Fruit fly (Drosophila melanogaster) whole organism, wandering third instar larva: ENCODE measurements around the gene Drgx.

ENCODE experiments used
- Abd-B ChIP-seq: fragments of >200 bp; optimal IDR thresholded peaks from 2 replicates; lab custom pipeline; 2017; ENCODE audit warnings: missing biosample characterization, missing genetic modification characterization
- CG32264 ChIP-seq: fragments of 200-800 bp; sonication (Bioruptor generic); optimal IDR thresholded peaks from 2 replicates; lab custom pipeline; 2016; ENCODE audit warnings: missing biosample characterization, missing genetic modification characterization
- CG9705 ChIP-seq: fragments of 200-800 bp; sonication (Bioruptor generic); optimal IDR thresholded peaks from 2 replicates; lab custom pipeline; 2018; ENCODE audit warnings: missing biosample characterization, mild to moderate bottlenecking, missing genetic modification characterization
- CrebA ChIP-seq: fragments of 200-800 bp; sonication (Bioruptor generic); optimal IDR thresholded peaks from 2 replicates; lab custom pipeline; 2016; ENCODE audit warnings: missing biosample characterization, mild to moderate bottlenecking, missing genetic modification characterization, borderline replicate concordance
- Dfd ChIP-seq: fragments of >200 bp; optimal IDR thresholded peaks from 2 replicates; lab custom pipeline; 2017; ENCODE audit warnings: missing biosample characterization, missing genetic modification characterization
- Dif ChIP-seq: fragments of 200-275, 200-300 bp; sonication (Bioruptor generic); optimal IDR thresholded peaks from 2 replicates; lab custom pipeline; 2018; ENCODE audit warnings: missing biosample characterization, missing genetic modification characterization; ENCODE audit not compliant: partially characterized antibody
- Hnf4 ChIP-seq: fragments of 200-800 bp; sonication (Bioruptor generic); optimal IDR thresholded peaks from 2 replicates; lab custom pipeline; 2016; ENCODE audit warnings: missing biosample characterization, mild to moderate bottlenecking, missing genetic modification characterization
- Hr78 ChIP-seq: fragments of >200 bp; optimal IDR thresholded peaks from 2 replicates; lab custom pipeline; 2017; ENCODE audit warnings: missing biosample characterization, missing genetic modification characterization
- Mio ChIP-seq: sonication (Bioruptor generic); optimal IDR thresholded peaks from 2 replicates; lab custom pipeline; 2016; ENCODE audit warnings: missing biosample characterization, missing genetic modification characterization
- Myc ChIP-seq: fragments of >200 bp; optimal IDR thresholded peaks from 2 replicates; lab custom pipeline; 2017
- N ChIP-seq: fragments of >200 bp; optimal IDR thresholded peaks from 2 replicates; lab custom pipeline; 2018; ENCODE audit warnings: missing biosample characterization, missing external identifiers, missing genetic modification characterization
- Rel ChIP-seq, 2 experiments: fragments of 200-800 bp; sonication (Bioruptor generic) in 1 of 2; optimal IDR thresholded peaks; 2 replicates in 1 of 2; 3 replicates in 1 of 2; lab custom pipeline; 2016 to 2019; ENCODE audit warnings: mild to moderate bottlenecking in 2 of 2, missing biosample characterization in 2 of 2, missing genetic modification characterization in 2 of 2, moderate library complexity in 1 of 2
- br ChIP-seq: fragments of 200-800 bp; sonication (Bioruptor generic); optimal IDR thresholded peaks from 2 replicates; lab custom pipeline; 2016; ENCODE audit warnings: missing biosample characterization, missing genetic modification characterization
- dl ChIP-seq, 2 experiments: fragments of 175-275, 200-275 bp in 1 of 2; fragments of 200-275 bp in 1 of 2; sonication (Bioruptor generic); optimal IDR thresholded peaks; lab custom pipeline; 2018; ENCODE audit warnings: mild to moderate bottlenecking in 2 of 2, missing biosample characterization in 2 of 2, missing genetic modification characterization in 2 of 2, moderate library complexity in 2 of 2; ENCODE audit not compliant: partially characterized antibody in 2 of 2, insufficient read depth in 1 of 2
- dmrt93B ChIP-seq: fragments of 200-800 bp; sonication (Bioruptor generic); optimal IDR thresholded peaks from 2 replicates; lab custom pipeline; 2018; ENCODE audit warnings: missing biosample characterization, mild to moderate bottlenecking, missing genetic modification characterization
- dsf ChIP-seq: sonication (Bioruptor generic); optimal IDR thresholded peaks from 2 replicates; lab custom pipeline; 2016; ENCODE audit warnings: missing biosample characterization, missing genetic modification characterization, borderline replicate concordance
- ey ChIP-seq: fragments of 200-800 bp; sonication (Bioruptor generic); optimal IDR thresholded peaks from 2 replicates; lab custom pipeline; 2016; ENCODE audit warnings: missing biosample characterization, missing genetic modification characterization
- foxo ChIP-seq, 2 experiments: fragments of 200-800 bp; sonication (Bioruptor generic); optimal IDR thresholded peaks; 2 replicates in 1 of 2; 3 replicates in 1 of 2; lab custom pipeline; 2016 to 2017; ENCODE audit warnings: missing biosample characterization in 2 of 2, missing genetic modification characterization in 2 of 2
- fru ChIP-seq: fragments of 200-800 bp; sonication (Bioruptor generic); optimal IDR thresholded peaks from 3 replicates; lab custom pipeline; 2016; ENCODE audit warnings: missing biosample characterization, mild to moderate bottlenecking, missing genetic modification characterization
- h ChIP-seq: fragments of 200-800 bp; sonication (Bioruptor generic); optimal IDR thresholded peaks from 3 replicates; lab custom pipeline; 2016; ENCODE audit warnings: missing biosample characterization, mild to moderate bottlenecking, missing genetic modification characterization
- jim ChIP-seq: fragments of 175-275, 200-325 bp; sonication (Bioruptor generic); optimal IDR thresholded peaks from 2 replicates; lab custom pipeline; 2016; ENCODE audit warnings: missing biosample characterization, mild to moderate bottlenecking, missing genetic modification characterization
- pan ChIP-seq: fragments of >200 bp; optimal IDR thresholded peaks from 2 replicates; lab custom pipeline; 2017
- psq ChIP-seq: fragments of 200-800 bp; sonication (Bioruptor generic); optimal IDR thresholded peaks from 3 replicates; lab custom pipeline; 2017; ENCODE audit warnings: missing biosample characterization, mild to moderate bottlenecking, missing genetic modification characterization, moderate library complexity
- rgr ChIP-seq: fragments of 200-800 bp; sonication (Bioruptor generic); optimal IDR thresholded peaks from 3 replicates; lab custom pipeline; 2016; ENCODE audit warnings: missing biosample characterization, mild to moderate bottlenecking, missing genetic modification characterization
- sage ChIP-seq: fragments of 200-800 bp; sonication (Bioruptor generic); optimal IDR thresholded peaks from 2 replicates; lab custom pipeline; 2016; ENCODE audit warnings: missing biosample characterization, mild to moderate bottlenecking, missing genetic modification characterization
- sv ChIP-seq: fragments of 200-800 bp; sonication (Bioruptor generic); optimal IDR thresholded peaks from 3 replicates; lab custom pipeline; 2016; ENCODE audit warnings: missing biosample characterization, missing genetic modification characterization
- tai ChIP-seq: sonication (Bioruptor generic); optimal IDR thresholded peaks from 2 replicates; lab custom pipeline; 2016; ENCODE audit warnings: missing biosample characterization, missing genetic modification characterization
- woc ChIP-seq: sonication (Bioruptor generic); optimal IDR thresholded peaks from 2 replicates; lab custom pipeline; 2016; ENCODE audit warnings: missing biosample characterization, mild to moderate bottlenecking, missing genetic modification characterization

Drgx gene

DNA sequence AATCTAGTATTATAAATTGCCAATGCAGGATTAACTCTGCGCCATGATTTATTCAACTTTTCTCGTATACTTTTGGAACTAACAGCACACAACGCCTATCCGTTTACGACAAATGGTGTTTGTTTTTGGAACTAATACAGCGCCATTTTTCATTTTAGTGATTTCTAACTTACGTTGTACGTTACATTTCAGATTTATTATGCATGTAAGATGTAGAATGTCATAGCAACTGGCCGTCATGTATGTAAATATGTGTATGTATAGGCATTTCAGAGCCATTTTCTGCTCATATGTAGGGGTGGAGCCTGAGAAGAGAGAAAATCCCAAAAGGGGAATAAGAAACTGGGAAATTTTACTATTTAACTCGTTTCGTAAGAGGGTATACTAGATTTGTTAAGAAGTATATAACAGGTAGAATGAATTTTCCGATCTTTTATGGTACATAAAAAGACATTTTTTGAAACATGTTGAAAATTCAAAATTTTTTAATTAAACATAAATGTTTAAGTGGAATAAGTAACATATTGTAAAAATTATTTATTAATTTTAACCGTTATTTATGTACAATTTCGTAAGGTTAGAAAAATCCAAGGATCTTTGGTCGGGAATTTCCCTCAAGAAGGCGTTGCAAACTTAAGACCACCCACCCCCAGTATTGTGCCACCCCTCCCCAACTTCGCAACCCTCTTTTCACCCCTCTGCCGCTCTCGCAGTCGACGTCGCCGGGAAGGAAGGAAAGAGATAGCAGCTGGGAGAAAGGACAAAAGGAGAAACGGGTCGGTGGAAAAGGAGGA lies 5.0 kb upstream of the Drgx start (continued):
- TF ChIP-seq woc: no peak
- TF ChIP-seq N (GFP tag; lab: Kevin White, UChicago): no peak
- no peak for TF ChIP-seq Abd-B
- peak; percentile 45 for TF ChIP-seq h (GFP tag; lab: Kevin White, UChicago)

DNA sequence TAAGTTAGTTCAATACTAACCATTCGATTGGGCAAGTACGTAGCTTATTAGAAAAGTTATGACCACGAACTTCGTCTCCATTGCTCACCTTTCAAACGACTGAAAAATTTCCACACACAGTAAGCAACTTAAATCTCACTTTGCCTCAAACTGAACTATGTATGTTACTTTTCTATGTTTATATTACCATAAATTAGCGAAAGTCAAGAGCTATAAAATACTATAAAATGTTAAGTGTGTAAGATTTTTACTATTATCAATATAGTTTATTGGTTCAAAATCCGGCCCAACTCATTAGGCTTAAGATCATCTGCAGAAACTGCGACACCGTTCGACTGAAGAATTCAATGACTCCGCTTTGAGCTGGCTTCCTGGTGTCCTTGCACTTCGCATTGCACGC lies 5.9 kb downstream of the Drgx start, which contains the start of gene Sfp24Ba:
Gene Sfp24Ba, minus strand, starts transcription at position 101 of the 400 bp plus-strand sequence.
- TF ChIP-seq psq (GFP tag; lab: Kevin White, UChicago) (no peak), foxo (GFP tag; optimal IDR thresholded peaks at IDR 0.05; lab: Kevin White, UChicago) (no peak), tai (GFP tag; lab: Kevin White, UChicago) (no peak), Rel (GFP tag; optimal IDR thresholded peaks at IDR 0.05; lab: Kevin White, UChicago) (no peak), Rel (tag; optimal IDR thresholded peaks at IDR 0.05; lab: Kevin White, UChicago) (no peak), sage (GFP tag; lab: Kevin White, UChicago) (no peak), ey (GFP tag; lab: Kevin White, UChicago) (no peak), Hr78 (GFP tag; lab: Kevin White, UChicago) (no peak), pan (lab: Kevin White, UChicago) (no peak), CG32264 (GFP tag; lab: Kevin White, UChicago) (no peak), br (GFP tag; lab: Kevin White, UChicago) (no peak)

DNA sequence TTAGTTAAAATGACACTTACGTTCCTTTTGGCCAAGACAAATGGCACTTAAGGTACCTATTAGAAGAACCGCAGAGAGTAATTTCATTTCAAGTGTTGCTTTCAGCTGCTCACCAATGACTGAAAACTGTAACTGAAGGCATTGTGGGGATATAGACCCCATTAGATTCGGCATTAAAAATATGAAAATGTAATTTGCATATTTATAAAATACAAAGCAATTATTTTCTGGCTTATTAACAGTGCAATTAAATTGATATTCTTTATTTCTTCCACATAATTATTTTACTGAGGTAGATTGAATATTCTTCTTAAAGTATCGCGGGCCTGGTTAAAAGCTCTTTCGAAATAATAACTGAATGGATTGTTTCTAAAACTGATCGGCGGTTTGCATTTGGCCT lies 6.5 kb downstream of the Drgx start, which contains the start of gene Sfp24Bd:
Gene Sfp24Bd, minus strand, starts transcription at position 101 of the 400 bp plus-strand sequence.
- no peak for TF ChIP-seq Mio (GFP tag; lab: Kevin White, UChicago)
- TF ChIP-seq Dif (GFP tag; lab: Kevin White, UChicago): no peak
- no peak for TF ChIP-seq dl (GFP tag; optimal IDR thresholded peaks at IDR 0.05; lab: Kevin White, UChicago; ENCODE audit: insufficient read depth in 1 of 2, partially characterized antibody in 2 of 2)
- TF ChIP-seq sv (GFP tag; lab: Kevin White, UChicago): no peak

DNA sequence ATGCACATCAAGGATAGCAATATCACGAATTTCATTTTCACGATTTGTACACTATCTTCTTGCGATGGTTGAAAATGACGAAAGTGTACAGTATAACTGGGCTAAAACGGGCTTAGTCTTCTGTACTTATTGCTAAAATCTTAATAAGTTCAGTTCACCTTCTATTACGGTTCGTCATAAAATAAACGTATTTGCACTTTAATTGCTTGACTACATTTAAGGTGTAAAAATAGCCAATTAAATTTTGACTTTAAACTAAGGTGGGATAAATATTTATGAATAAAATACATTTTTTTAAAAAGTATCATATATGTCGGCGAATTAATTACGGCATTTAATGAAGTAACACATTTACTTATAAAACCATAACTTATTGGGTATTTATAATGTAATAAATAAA lies 7.1 kb downstream of the Drgx start, which contains the start of gene Sfp24Bb:
Gene Sfp24Bb, minus strand, starts transcription at position 101 of the 400 bp plus-strand sequence.
- TF ChIP-seq Myc (lab: Kevin White, UChicago) (no peak), jim (GFP tag; lab: Kevin White, UChicago) (no peak), dsf (no peak), foxo (GFP tag; optimal IDR thresholded peaks at IDR 0.05; lab: Kevin White, UChicago) (no peak), rgr (GFP tag; lab: Kevin White, UChicago) (no peak), Hr78 (GFP tag; lab: Kevin White, UChicago) (no peak), fru (no peak), dmrt93B (GFP tag; lab: Kevin White, UChicago) (no peak), CrebA (no peak)

DNA sequence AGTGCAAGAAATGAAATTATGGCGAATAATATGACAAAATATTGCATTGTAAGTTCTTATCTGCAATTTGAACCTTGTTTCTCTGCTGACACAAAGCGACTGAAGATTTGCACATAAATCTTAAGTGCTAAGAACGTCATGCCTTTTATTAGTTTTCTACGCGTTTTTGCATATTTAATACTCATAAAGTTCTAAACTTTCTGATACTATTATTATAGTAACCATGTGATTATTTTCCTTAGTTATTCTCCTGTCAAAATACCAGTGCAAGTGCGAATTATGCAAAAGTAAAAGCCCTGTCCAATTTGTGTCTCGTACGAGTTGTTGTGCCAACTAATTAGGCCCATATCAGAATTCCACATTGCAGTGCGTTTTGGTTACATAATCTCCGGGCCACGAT lies 7.9 kb downstream of the Drgx start, which contains the start of gene Sfp24Bc:
Gene Sfp24Bc, minus strand, starts transcription at position 101 of the 400 bp plus-strand sequence.
- TF ChIP-seq CG9705 (GFP tag; lab: Kevin White, UChicago): no peak
- no peak for TF ChIP-seq dl (GFP tag; optimal IDR thresholded peaks at IDR 0.05; lab: Kevin White, UChicago; ENCODE audit: insufficient read depth in 1 of 2, partially characterized antibody in 2 of 2)
- no peak for TF ChIP-seq Hnf4 (GFP tag; lab: Kevin White, UChicago)
- no peak for TF ChIP-seq CG32264 (GFP tag; lab: Kevin White, UChicago)
- no peak for TF ChIP-seq tai (GFP tag; lab: Kevin White, UChicago)
- TF ChIP-seq dmrt93B (GFP tag; lab: Kevin White, UChicago): no peak
- TF ChIP-seq Myc (lab: Kevin White, UChicago): no peak
- no peak for TF ChIP-seq Rel (GFP tag; optimal IDR thresholded peaks at IDR 0.05; lab: Kevin White, UChicago)
- no peak for TF ChIP-seq Rel (tag; optimal IDR thresholded peaks at IDR 0.05; lab: Kevin White, UChicago)
- TF ChIP-seq Dfd (GFP tag; lab: Kevin White, UChicago): no peak
- TF ChIP-seq sage (GFP tag; lab: Kevin White, UChicago): no peak
